Worm (Caenorhabditis elegans) whole organism, L4 larva: ENCODE data around the gene mec-17.

Source experiments
- F10B5.3 ChIP-seq: sonication (generic microtip); optimal IDR thresholded peaks from 2 replicates; lab custom pipeline; 2016; ENCODE audit warnings: mild to moderate bottlenecking, missing genetic modification characterization, missing compliant biosample characterization
- F37D6.2 ChIP-seq: sonication (generic microtip); optimal IDR thresholded peaks from 2 replicates; lab custom pipeline; 2016; ENCODE audit warnings: mild to moderate bottlenecking, missing genetic modification characterization, missing compliant biosample characterization
- F44E2.7 ChIP-seq: fragments of 200-800 bp; sonication (Bioruptor generic); IDR thresholded peaks from 2 replicates; pipeline ENCODE4 v2.1.2; 2022; ENCODE audit warnings: missing genetic modification characterization, missing compliant biosample characterization
- T20F7.1 ChIP-seq: fragments of 200-800 bp; sonication (Bioruptor generic); optimal IDR thresholded peaks from 2 replicates; lab custom pipeline; 2018; ENCODE audit warnings: mild to moderate bottlenecking, missing genetic modification characterization, missing compliant biosample characterization
- Y48G9A.11 ChIP-seq: fragments of 200-800 bp; sonication (Bioruptor generic); IDR thresholded peaks from 2 replicates; pipeline ENCODE4 v1.3.6; 2022; ENCODE audit warnings: missing genetic modification reagents, missing genetic modification characterization, missing compliant biosample characterization
- Y5F2A.4 ChIP-seq: fragments of 200-800 bp; sonication (Bioruptor generic); optimal IDR thresholded peaks from 2 replicates; lab custom pipeline; 2018; ENCODE audit warnings: mild to moderate bottlenecking, missing genetic modification characterization, missing compliant biosample characterization
- ZK546.5 ChIP-seq, 2 experiments: sonication (generic microtip); optimal IDR thresholded peaks; 2 replicates each; lab custom pipeline; 2017; ENCODE audit warnings: missing biosample characterization in 2 of 2, missing genetic modification characterization in 2 of 2
- aha-1 ChIP-seq: fragments of 150-350 bp; peaks from one replicate; lab custom pipeline; 2014; ENCODE audit warnings: missing biosample characterization, missing genetic modification characterization
- ceh-28 ChIP-seq: fragments of 150-350 bp; optimal IDR thresholded peaks from 2 replicates; lab custom pipeline; 2014; ENCODE audit warnings: missing biosample characterization, missing genetic modification reagents, missing genetic modification characterization
- ceh-44 ChIP-seq: fragments of 200-800 bp; sonication (Bioruptor generic); IDR thresholded peaks from 2 replicates; pipeline ENCODE4 v1.3.6; 2022; ENCODE audit warnings: missing genetic modification reagents, missing genetic modification characterization, missing compliant biosample characterization
- ceh-62 ChIP-seq: sonication (generic microtip); optimal IDR thresholded peaks from 2 replicates; lab custom pipeline; 2017; ENCODE audit warnings: missing biosample characterization, missing genetic modification characterization
- ces-1 ChIP-seq: fragments of 150-350 bp; sonication (generic microtip); optimal IDR thresholded peaks from 4 replicates; lab custom pipeline; 2014; ENCODE audit warnings: missing biosample characterization, missing genetic modification reagents, missing genetic modification characterization
- cey-2 ChIP-seq: sonication (generic microtip); optimal IDR thresholded peaks from 3 replicates; lab custom pipeline; 2017; ENCODE audit warnings: missing genetic modification characterization, mild to moderate bottlenecking, missing compliant biosample characterization, antibody characterized with exemption, borderline replicate concordance; ENCODE audit not compliant: insufficient read depth
- dmd-6 ChIP-seq: fragments of 200-800 bp; sonication (Bioruptor generic); IDR thresholded peaks from 2 replicates; pipeline ENCODE4 v1.3.6; 2022; ENCODE audit warnings: missing genetic modification reagents, missing genetic modification characterization, missing compliant biosample characterization
- dmd-8 ChIP-seq: fragments of 200-800 bp; sonication (Bioruptor generic); IDR thresholded peaks from 2 replicates; pipeline ENCODE4 v1.3.6; 2022; ENCODE audit warnings: missing genetic modification characterization, missing compliant biosample characterization
- dpl-1 ChIP-seq: fragments of 150-350 bp; optimal IDR thresholded peaks from 2 replicates; lab custom pipeline; 2014; ENCODE audit warnings: missing biosample characterization, missing genetic modification reagents, missing genetic modification characterization
- fkh-10 ChIP-seq: fragments of 150-350 bp; optimal IDR thresholded peaks from 2 replicates; lab custom pipeline; 2014; ENCODE audit warnings: missing biosample characterization, missing genetic modification reagents, missing genetic modification characterization
- fos-1 ChIP-seq: fragments of 150-350 bp; optimal IDR thresholded peaks from 2 replicates; lab custom pipeline; 2014; ENCODE audit warnings: missing biosample characterization, missing genetic modification characterization
- hif-1 ChIP-seq, 2 experiments: sonication (generic microtip); optimal IDR thresholded peaks; 2 replicates each; lab custom pipeline; 2016 to 2017; ENCODE audit warnings: missing compliant biosample characterization in 2 of 2, missing genetic modification characterization in 2 of 2, missing genetic modification reagents in 2 of 2, missing genotype in 2 of 2, mild to moderate bottlenecking in 1 of 2
- hlh-11 ChIP-seq: fragments of 200-800 bp; sonication (Bioruptor generic); optimal IDR thresholded peaks from 2 replicates; lab custom pipeline; 2018; ENCODE audit warnings: mild to moderate bottlenecking, missing genetic modification characterization, missing compliant biosample characterization
- hmg-1.1 ChIP-seq: fragments of 200-800 bp; sonication (Bioruptor generic); IDR thresholded peaks from 2 replicates; pipeline ENCODE4 v1.3.6; 2022; ENCODE audit warnings: missing genetic modification reagents, missing genetic modification characterization, missing compliant biosample characterization
- jun-1 ChIP-seq: fragments of 150-350 bp; optimal IDR thresholded peaks from 2 replicates; lab custom pipeline; 2014; ENCODE audit warnings: missing biosample characterization, missing genetic modification reagents, missing genetic modification characterization
- lim-7 ChIP-seq: fragments of 200-800 bp; sonication (Bioruptor generic); IDR thresholded peaks from 2 replicates; pipeline ENCODE4 v1.3.6; 2022; ENCODE audit warnings: missing genetic modification characterization, missing compliant biosample characterization
- lin-15B ChIP-seq: fragments of 150-350 bp; sonication (generic microtip); optimal IDR thresholded peaks from 3 replicates; lab custom pipeline; 2014; ENCODE audit warnings: missing biosample characterization, missing genetic modification characterization
- lsy-2 ChIP-seq, 2 experiments: fragments of 150-350 bp in 1 of 2; sonication (generic microtip) in 1 of 2; optimal IDR thresholded peaks; 2 replicates each; lab custom pipeline; 2014 to 2017; ENCODE audit warnings: missing biosample characterization in 2 of 2, missing genetic modification characterization in 2 of 2
- madf-5 ChIP-seq, 2 experiments: fragments of 200-800 bp; sonication (Bioruptor generic); IDR thresholded peaks; 2 replicates each; pipeline ENCODE4 v1.3.6; 2022; ENCODE audit warnings: missing compliant biosample characterization in 2 of 2, missing genetic modification characterization in 2 of 2
- mdl-1 ChIP-seq, 2 experiments: fragments of 150-350 bp in 1 of 2; sonication (generic microtip) in 1 of 2; optimal IDR thresholded peaks; 2 replicates each; lab custom pipeline; 2014 to 2017; ENCODE audit warnings: missing biosample characterization in 2 of 2, missing genetic modification characterization in 2 of 2
- mdt-29 ChIP-seq: fragments of 200-800 bp; sonication (Bioruptor generic); IDR thresholded peaks from 2 replicates; pipeline ENCODE4 v1.3.6; 2022; ENCODE audit warnings: missing genetic modification reagents, missing genetic modification characterization, missing compliant biosample characterization
- mep-1 ChIP-seq: fragments of 150-350 bp; sonication (generic microtip); optimal IDR thresholded peaks from 3 replicates; lab custom pipeline; 2014; ENCODE audit warnings: missing biosample characterization, missing genetic modification characterization
- mxl-3 ChIP-seq: fragments of 200-800 bp; sonication (Bioruptor generic); optimal IDR thresholded peaks from 2 replicates; lab custom pipeline; 2018; ENCODE audit warnings: mild to moderate bottlenecking, missing genetic modification characterization, missing compliant biosample characterization
- nhr-10 ChIP-seq: fragments of 150-350 bp; optimal IDR thresholded peaks from 2 replicates; lab custom pipeline; 2014; ENCODE audit warnings: missing biosample characterization, missing genetic modification characterization
- nhr-102 ChIP-seq: sonication (generic microtip); optimal IDR thresholded peaks from 2 replicates; lab custom pipeline; 2016; ENCODE audit warnings: mild to moderate bottlenecking, missing genetic modification characterization, moderate library complexity, missing compliant biosample characterization
- nhr-237 ChIP-seq: sonication (generic microtip); optimal IDR thresholded peaks from 2 replicates; lab custom pipeline; 2017; ENCODE audit warnings: missing biosample characterization, missing genetic modification characterization
- nhr-25 ChIP-seq: sonication (generic microtip); optimal IDR thresholded peaks from 2 replicates; lab custom pipeline; 2017; ENCODE audit warnings: missing genetic modification characterization, mild to moderate bottlenecking, missing compliant biosample characterization, antibody characterized with exemption, moderate library complexity, borderline replicate concordance; ENCODE audit not compliant: insufficient read depth
- nhr-28 ChIP-seq: fragments of 150-350 bp; optimal IDR thresholded peaks from 2 replicates; lab custom pipeline; 2014; ENCODE audit warnings: missing biosample characterization, missing genetic modification characterization
- nhr-48 ChIP-seq: sonication (generic microtip); optimal IDR thresholded peaks from 2 replicates; lab custom pipeline; 2016; ENCODE audit warnings: mild to moderate bottlenecking, missing genetic modification characterization, missing compliant biosample characterization
- nhr-6 ChIP-seq: fragments of 150-350 bp; optimal IDR thresholded peaks from 2 replicates; lab custom pipeline; 2014; ENCODE audit warnings: missing biosample characterization, missing genetic modification characterization
- nhr-76 ChIP-seq: fragments of 150-350 bp; optimal IDR thresholded peaks from 2 replicates; lab custom pipeline; 2014; ENCODE audit warnings: missing biosample characterization, missing genetic modification characterization
- nhr-77 ChIP-seq: fragments of 150-350 bp; optimal IDR thresholded peaks from 2 replicates; lab custom pipeline; 2014; ENCODE audit warnings: missing biosample characterization, missing genetic modification characterization
- php-3 ChIP-seq: fragments of 200-800 bp; sonication (Bioruptor generic); IDR thresholded peaks from 2 replicates; pipeline ENCODE4 v1.3.6; 2022; ENCODE audit warnings: missing genetic modification reagents, missing genetic modification characterization, missing compliant biosample characterization
- pqm-1 ChIP-seq: sonication (generic microtip); optimal IDR thresholded peaks from 2 replicates; lab custom pipeline; 2017; ENCODE audit warnings: missing biosample characterization, missing genetic modification characterization
- set-16 ChIP-seq: fragments of 200-800 bp; sonication (Bioruptor generic); IDR thresholded peaks from 2 replicates; pipeline ENCODE4 v1.3.6; 2022; ENCODE audit warnings: missing genetic modification reagents, missing genetic modification characterization, missing compliant biosample characterization
- snpc-4 ChIP-seq: fragments of 150-350 bp; optimal IDR thresholded peaks from 2 replicates; lab custom pipeline; 2014; ENCODE audit warnings: missing biosample characterization, missing genetic modification characterization
- unc-62 ChIP-seq, 3 experiments: fragments of 150-350 bp in 1 of 3; sonication (generic microtip); optimal IDR thresholded peaks in 2 of 3; peaks in 1 of 3; 1 replicate in 1 of 3; 2 replicates in 2 of 3; lab custom pipeline; 2014 to 2017; ENCODE audit warnings: missing biosample characterization in 3 of 3, missing genetic modification characterization in 3 of 3, missing genetic modification reagents in 3 of 3, missing genotype in 1 of 3
- zip-11 ChIP-seq: fragments of 200-800 bp; sonication (Bioruptor generic); IDR thresholded peaks from 2 replicates; pipeline ENCODE4 v1.3.6; 2022; ENCODE audit warnings: missing genetic modification characterization, missing compliant biosample characterization

mec-17 gene

DNA sequence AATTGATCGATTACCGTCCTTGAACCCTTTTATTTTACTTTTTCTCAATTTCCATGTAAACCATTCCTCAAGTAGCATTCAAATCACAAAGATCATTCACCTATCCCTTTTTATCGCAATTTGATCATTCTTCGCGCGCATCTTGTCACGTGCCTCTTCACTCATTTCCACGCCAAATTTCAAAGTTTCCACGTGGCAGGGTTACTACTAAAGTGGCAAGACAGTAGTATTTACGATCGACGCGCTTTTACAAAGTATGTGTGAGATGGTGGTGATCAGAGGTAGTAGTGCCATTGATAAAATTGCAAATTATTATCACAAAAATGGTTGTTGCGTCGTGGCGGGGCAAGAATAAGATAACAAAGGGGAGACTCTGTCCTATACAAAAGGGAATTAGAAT lies 41.4 kb upstream of the mec-17 start (continued):
- TF ChIP-seq nhr-10 (no peak), nhr-102 (peak; percentile 19), ces-1 (GFP tag; lab: Kevin White, UChicago) (no peak), dpl-1 (GFP tag; lab: Kevin White, UChicago) (peak; percentile 29), dmd-6 (GFP tag; lab: Robert Waterston, UW) (peak; percentile 83), unc-62 (GFP tag; optimal IDR thresholded peaks at IDR 0.05 in 1 of 2; lab: Kevin White, UChicago) (peak in 1 of 2 experiments; percentile 94), unc-62 (tag; optimal IDR thresholded peaks at IDR 0.05; lab: Kevin White, UChicago) (no peak), cey-2 (tag; lab: Kevin White, UChicago) (peak; percentile 72), snpc-4 (tag; lab: Kevin White, UChicago) (no peak)
- TF ChIP-seq, all 104 proteins: peak for 22

DNA sequence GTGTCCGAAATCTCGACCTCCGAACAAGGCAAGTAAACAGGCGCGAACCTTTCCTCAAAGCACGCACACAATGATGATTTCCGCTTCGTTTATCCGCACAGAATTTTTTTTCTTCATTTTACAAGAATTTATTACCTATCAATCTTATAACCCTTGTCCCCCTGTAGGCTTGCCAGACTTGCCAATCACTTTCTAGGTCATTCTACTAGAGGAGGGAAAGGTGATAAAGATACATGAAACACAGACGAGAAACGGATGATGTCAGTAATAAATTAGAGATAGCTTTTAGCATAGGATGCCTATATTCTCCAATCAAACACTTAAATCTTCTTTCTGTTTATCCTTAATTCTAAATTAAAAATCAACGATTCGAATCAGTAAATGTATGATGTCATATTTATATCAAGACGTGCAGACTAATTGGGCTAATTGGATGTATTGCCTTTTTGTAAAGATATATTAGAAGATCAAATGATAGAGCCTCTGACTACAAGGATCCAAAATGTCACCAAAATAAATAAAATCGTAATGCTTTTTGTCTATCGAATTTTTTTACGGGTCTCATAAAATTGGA lies 40.4 kb upstream of the mec-17 start:
- TF ChIP-seq nhr-77 (tag; lab: Kevin White, UChicago): no peak
- TF ChIP-seq mdt-29 (GFP tag; lab: Robert Waterston, UW): no peak
- TF ChIP-seq madf-5 (GFP tag; IDR thresholded peaks at IDR 0.05; lab: Robert Waterston, UW): no peak
- peak; percentile 40 for TF ChIP-seq nhr-28 (tag; lab: Kevin White, UChicago)
- TF ChIP-seq unc-62 (GFP tag; optimal IDR thresholded peaks at IDR 0.05 in 1 of 2; lab: Kevin White, UChicago): peak in 1 of 2 experiments; percentile 96
- no peak for TF ChIP-seq unc-62 (tag; optimal IDR thresholded peaks at IDR 0.05; lab: Kevin White, UChicago)
- peak; percentile 19 for TF ChIP-seq aha-1 (tag; lab: Kevin White, UChicago)
- peak; percentile 33 for TF ChIP-seq nhr-25 (tag; lab: Kevin White, UChicago)
- no peak for TF ChIP-seq F37D6.2 (tag; lab: Kevin White, UChicago)

ce11 chrIV:8026361-8026760 lies 39.4 kb upstream of the mec-17 start:
- no peak for TF ChIP-seq nhr-6 (tag; lab: Kevin White, UChicago)
- no peak for TF ChIP-seq ceh-44
- no peak for TF ChIP-seq F44E2.7 (GFP tag; lab: Robert Waterston, UW)
- TF ChIP-seq hmg-1.1 (GFP tag; lab: Robert Waterston, UW): no peak
- peak; percentile 9 for TF ChIP-seq mep-1
- TF ChIP-seq dmd-8: no peak
- TF ChIP-seq ceh-28 (tag; lab: Kevin White, UChicago): no peak
- TF ChIP-seq pqm-1 (tag; lab: Kevin White, UChicago): peak; percentile 79
- TF ChIP-seq nhr-102: peak; percentile 30
- no peak for TF ChIP-seq jun-1
- no peak for TF ChIP-seq nhr-237
- no peak for TF ChIP-seq Y48G9A.11 (GFP tag; lab: Robert Waterston, UW)
- no peak for TF ChIP-seq madf-5 (GFP tag; IDR thresholded peaks at IDR 0.05; lab: Robert Waterston, UW)
- peak; percentile 5 to 70 for TF ChIP-seq mdl-1 (tag; optimal IDR thresholded peaks at IDR 0.05; lab: Kevin White, UChicago)
- no peak for TF ChIP-seq set-16 (GFP tag; lab: Robert Waterston, UW)
- TF ChIP-seq zip-11 (GFP tag; lab: Robert Waterston, UW): no peak
- peak; percentile 41 for TF ChIP-seq nhr-28 (tag; lab: Kevin White, UChicago)
- TF ChIP-seq dmd-6 (GFP tag; lab: Robert Waterston, UW): peak; percentile 85
- TF ChIP-seq hif-1 (tag; optimal IDR thresholded peaks at IDR 0.05; lab: Kevin White, UChicago): no peak
- TF ChIP-seq ceh-62 (tag; lab: Kevin White, UChicago): no peak
- TF ChIP-seq nhr-77 (tag; lab: Kevin White, UChicago): peak; percentile 1
- no peak for TF ChIP-seq ZK546.5 (tag; optimal IDR thresholded peaks at IDR 0.05; lab: Kevin White, UChicago)
- TF ChIP-seq php-3 (GFP tag; lab: Robert Waterston, UW): 0 out of 2 replicates have a peak, but pooled peaks have one; percentile 21
- TF ChIP-seq mxl-3: peak; percentile 19
- TF ChIP-seq nhr-10: peak; percentile 37
- peak; percentile 71 for TF ChIP-seq nhr-48 (tag; lab: Kevin White, UChicago)
- TF ChIP-seq aha-1 (tag; lab: Kevin White, UChicago): peak; percentile 66
- peak; percentile 42 for TF ChIP-seq cey-2 (tag; lab: Kevin White, UChicago)
- no peak for TF ChIP-seq snpc-4 (tag; lab: Kevin White, UChicago)
- TF ChIP-seq fos-1: no peak
- TF ChIP-seq F10B5.3 (tag; lab: Kevin White, UChicago): no peak
- TF ChIP-seq T20F7.1 (GFP tag; lab: Kevin White, UChicago): peak; percentile 16
- peak; percentile 62 for TF ChIP-seq hlh-11 (tag; lab: Kevin White, UChicago)
- TF ChIP-seq lin-15B (tag; lab: Kevin White, UChicago): no peak
- TF ChIP-seq fkh-10 (GFP tag; lab: Kevin White, UChicago): no peak
- no peak for TF ChIP-seq nhr-76 (tag; lab: Kevin White, UChicago)
- TF ChIP-seq lim-7 (GFP tag; lab: Robert Waterston, UW): no peak
- TF ChIP-seq lsy-2 (tag; optimal IDR thresholded peaks at IDR 0.05; lab: Kevin White, UChicago): peak in 1 of 2 experiments; percentile 29
- no peak for TF ChIP-seq Y5F2A.4 (GFP tag; lab: Kevin White, UChicago)
